Worm (Caenorhabditis elegans) whole organism, L4 larva: Measurements from ENCODE around the gene srab-21.

Experiments used
- Y75B8A.6 ChIP-seq: fragments of 200-800 bp; sonication (Bioruptor generic); IDR thresholded peaks from 2 replicates; pipeline ENCODE4 v1.3.6; 2022; ENCODE audit warnings: missing genetic modification reagents, missing genetic modification characterization, missing compliant biosample characterization
- aha-1 ChIP-seq: fragments of 150-350 bp; peaks from one replicate; lab custom pipeline; 2014; ENCODE audit warnings: missing biosample characterization, missing genetic modification characterization
- ceh-82 ChIP-seq: sonication (generic microtip); optimal IDR thresholded peaks from 2 replicates; lab custom pipeline; 2017; ENCODE audit warnings: missing biosample characterization, missing genetic modification characterization
- daf-16 ChIP-seq, 3 experiments: sonication (generic microtip); optimal IDR thresholded peaks; 2 replicates each; lab custom pipeline; 2016 to 2017; ENCODE audit warnings: missing genetic modification characterization in 3 of 3, missing genetic modification reagents in 3 of 3, mild to moderate bottlenecking in 2 of 3, missing compliant biosample characterization in 2 of 3, missing biosample characterization in 1 of 3, moderate library complexity in 1 of 3
- dmd-6 ChIP-seq: fragments of 200-800 bp; sonication (Bioruptor generic); IDR thresholded peaks from 2 replicates; pipeline ENCODE4 v1.3.6; 2022; ENCODE audit warnings: missing genetic modification reagents, missing genetic modification characterization, missing compliant biosample characterization
- duxl-1 ChIP-seq: sonication (generic microtip); optimal IDR thresholded peaks from 2 replicates; lab custom pipeline; 2016; ENCODE audit warnings: mild to moderate bottlenecking, missing genetic modification characterization, moderate library complexity, missing compliant biosample characterization; ENCODE audit not compliant: poor library complexity
- hlh-11 ChIP-seq: fragments of 200-800 bp; sonication (Bioruptor generic); optimal IDR thresholded peaks from 2 replicates; lab custom pipeline; 2018; ENCODE audit warnings: mild to moderate bottlenecking, missing genetic modification characterization, missing compliant biosample characterization
- hlh-30 ChIP-seq: sonication (generic microtip); optimal IDR thresholded peaks from 2 replicates; lab custom pipeline; 2017; ENCODE audit warnings: antibody characterized with exemption, mild to moderate bottlenecking, missing genetic modification characterization, missing compliant biosample characterization; ENCODE audit not compliant: insufficient read depth
- hmg-1.1 ChIP-seq: fragments of 200-800 bp; sonication (Bioruptor generic); IDR thresholded peaks from 2 replicates; pipeline ENCODE4 v1.3.6; 2022; ENCODE audit warnings: missing genetic modification reagents, missing genetic modification characterization, missing compliant biosample characterization
- lin-1 ChIP-seq: fragments of 200-800 bp; sonication (Bioruptor generic); IDR thresholded peaks from 2 replicates; pipeline ENCODE4 v1.3.6; 2022; ENCODE audit warnings: missing genetic modification reagents, missing genetic modification characterization, missing compliant biosample characterization
- mdl-1 ChIP-seq, 2 experiments: fragments of 150-350 bp in 1 of 2; sonication (generic microtip) in 1 of 2; optimal IDR thresholded peaks; 2 replicates each; lab custom pipeline; 2014 to 2017; ENCODE audit warnings: missing biosample characterization in 2 of 2, missing genetic modification characterization in 2 of 2
- mes-2 ChIP-seq: sonication (generic microtip); optimal IDR thresholded peaks from 2 replicates; lab custom pipeline; 2016; ENCODE audit warnings: missing genotype, mild to moderate bottlenecking, missing genetic modification characterization, missing compliant biosample characterization; ENCODE audit not compliant: poor library complexity, severe bottlenecking
- mxl-2 ChIP-seq: fragments of 200-800 bp; sonication (Bioruptor generic); conservative IDR thresholded peaks from 2 replicates; pipeline ENCODE4 v1.3.6; 2022; ENCODE audit warnings: missing genetic modification reagents, missing genetic modification characterization, missing compliant biosample characterization
- mxl-3 ChIP-seq: fragments of 200-800 bp; sonication (Bioruptor generic); optimal IDR thresholded peaks from 2 replicates; lab custom pipeline; 2018; ENCODE audit warnings: mild to moderate bottlenecking, missing genetic modification characterization, missing compliant biosample characterization
- nhr-25 ChIP-seq: sonication (generic microtip); optimal IDR thresholded peaks from 2 replicates; lab custom pipeline; 2017; ENCODE audit warnings: missing genetic modification characterization, mild to moderate bottlenecking, missing compliant biosample characterization, antibody characterized with exemption, moderate library complexity, borderline replicate concordance; ENCODE audit not compliant: insufficient read depth
- nhr-28 ChIP-seq: fragments of 150-350 bp; optimal IDR thresholded peaks from 2 replicates; lab custom pipeline; 2014; ENCODE audit warnings: missing biosample characterization, missing genetic modification characterization
- nhr-48 ChIP-seq: sonication (generic microtip); optimal IDR thresholded peaks from 2 replicates; lab custom pipeline; 2016; ENCODE audit warnings: mild to moderate bottlenecking, missing genetic modification characterization, missing compliant biosample characterization
- nhr-77 ChIP-seq: fragments of 150-350 bp; optimal IDR thresholded peaks from 2 replicates; lab custom pipeline; 2014; ENCODE audit warnings: missing biosample characterization, missing genetic modification characterization
- pha-4 ChIP-seq, 2 experiments: fragments of 150-350 bp in 1 of 2; fragments of 200-800 bp in 1 of 2; sonication (Bioruptor generic) in 1 of 2; IDR thresholded peaks in 1 of 2; optimal IDR thresholded peaks in 1 of 2; 2 replicates each; pipeline versions ENCODE4 v1.3.6 to Lab custom; 2014 to 2022; ENCODE audit warnings: missing genetic modification characterization in 2 of 2, missing genetic modification reagents in 2 of 2, missing biosample characterization in 1 of 2, missing compliant biosample characterization in 1 of 2
- php-3 ChIP-seq: fragments of 200-800 bp; sonication (Bioruptor generic); IDR thresholded peaks from 2 replicates; pipeline ENCODE4 v1.3.6; 2022; ENCODE audit warnings: missing genetic modification reagents, missing genetic modification characterization, missing compliant biosample characterization
- pqm-1 ChIP-seq: sonication (generic microtip); optimal IDR thresholded peaks from 2 replicates; lab custom pipeline; 2017; ENCODE audit warnings: missing biosample characterization, missing genetic modification characterization
- tag-97 ChIP-seq: fragments of 200-800 bp; sonication (Bioruptor generic); IDR thresholded peaks from 2 replicates; pipeline ENCODE4 v1.3.6; 2022; ENCODE audit warnings: missing genetic modification characterization, missing compliant biosample characterization
- unc-130 ChIP-seq: sonication (generic microtip); optimal IDR thresholded peaks from 2 replicates; lab custom pipeline; 2016; ENCODE audit warnings: missing genetic modification reagents, missing genetic modification characterization, missing compliant biosample characterization
- zag-1 ChIP-seq: fragments of 150-350 bp; optimal IDR thresholded peaks from 2 replicates; lab custom pipeline; 2014; ENCODE audit warnings: missing biosample characterization, missing genetic modification characterization

The srab-21 gene

ce11 chrV:3388299-3388698 is 35.9 kb downstream of the srab-21 start:
- TF ChIP-seq pha-4 (GFP tag; IDR thresholded peaks at IDR 0.05; lab: Robert Waterston, UW) = no peak
- peak; percentile 40 for TF ChIP-seq pha-4 (tag; optimal IDR thresholded peaks at IDR 0.05; lab: Kevin White, UChicago)
- no peak for TF ChIP-seq Y75B8A.6 (GFP tag; lab: Robert Waterston, UW)
- no peak for TF ChIP-seq tag-97 (GFP tag; lab: Robert Waterston, UW)
- peak; percentile 54 for TF ChIP-seq nhr-77
- no peak for TF ChIP-seq ceh-82 (tag; lab: Kevin White, UChicago)
- peak; percentile 59 for TF ChIP-seq mxl-3 (GFP tag; lab: Kevin White, UChicago)
- TF ChIP-seq hlh-11 (tag; lab: Kevin White, UChicago) = peak; percentile 82
- peak; percentile 57 for TF ChIP-seq hlh-30
- peak; percentile 82 for TF ChIP-seq nhr-48 (tag; lab: Kevin White, UChicago)
- TF ChIP-seq daf-16 (GFP tag; optimal IDR thresholded peaks at IDR 0.05; lab: Kevin White, UChicago) = peak in 1 of 2 experiments; percentile 36
- TF ChIP-seq daf-16 (tag; optimal IDR thresholded peaks at IDR 0.05; lab: Kevin White, UChicago) = peak; percentile 63
- no peak for TF ChIP-seq unc-130
- TF ChIP-seq nhr-25 = no peak
- no peak for TF ChIP-seq mxl-2
- peak; percentile 1 for TF ChIP-seq pqm-1 (tag; lab: Kevin White, UChicago)
- no peak for TF ChIP-seq aha-1
- peak; percentile 42; the same call in 1 of the 2 replicates for TF ChIP-seq hmg-1.1 (GFP tag; lab: Robert Waterston, UW)
- peak; percentile 21 for TF ChIP-seq duxl-1 (tag; lab: Kevin White, UChicago)
- TF ChIP-seq dmd-6 (GFP tag; lab: Robert Waterston, UW) = peak; percentile 81
- peak; percentile 25; the same call in 1 of the 2 replicates for TF ChIP-seq lin-1 (GFP tag; lab: Robert Waterston, UW)
- peak; percentile 40 for TF ChIP-seq mes-2
- TF ChIP-seq nhr-28 (tag; lab: Kevin White, UChicago) = peak; percentile 90
- no peak for TF ChIP-seq zag-1 (tag; lab: Kevin White, UChicago)
- TF ChIP-seq php-3 (GFP tag; lab: Robert Waterston, UW) = 0 out of 2 replicates have a peak, but pooled peaks have one; percentile 42
- TF ChIP-seq mdl-1 (tag; optimal IDR thresholded peaks at IDR 0.05; lab: Kevin White, UChicago) = peak; percentile 62 to 73
- TF ChIP-seq, all 104 proteins: peak for 16

ce11 chrV:3376973-3377372 is 47.3 kb downstream of the srab-21 start, which contains the start of gene srbc-2:
srbc-2 (minus strand) TSS chrV:3377073.
- TF ChIP-seq nhr-25 = no peak
